Fruit fly (Drosophila melanogaster): ENCODE measurements around the gene ort.

Gene ort

DNA sequence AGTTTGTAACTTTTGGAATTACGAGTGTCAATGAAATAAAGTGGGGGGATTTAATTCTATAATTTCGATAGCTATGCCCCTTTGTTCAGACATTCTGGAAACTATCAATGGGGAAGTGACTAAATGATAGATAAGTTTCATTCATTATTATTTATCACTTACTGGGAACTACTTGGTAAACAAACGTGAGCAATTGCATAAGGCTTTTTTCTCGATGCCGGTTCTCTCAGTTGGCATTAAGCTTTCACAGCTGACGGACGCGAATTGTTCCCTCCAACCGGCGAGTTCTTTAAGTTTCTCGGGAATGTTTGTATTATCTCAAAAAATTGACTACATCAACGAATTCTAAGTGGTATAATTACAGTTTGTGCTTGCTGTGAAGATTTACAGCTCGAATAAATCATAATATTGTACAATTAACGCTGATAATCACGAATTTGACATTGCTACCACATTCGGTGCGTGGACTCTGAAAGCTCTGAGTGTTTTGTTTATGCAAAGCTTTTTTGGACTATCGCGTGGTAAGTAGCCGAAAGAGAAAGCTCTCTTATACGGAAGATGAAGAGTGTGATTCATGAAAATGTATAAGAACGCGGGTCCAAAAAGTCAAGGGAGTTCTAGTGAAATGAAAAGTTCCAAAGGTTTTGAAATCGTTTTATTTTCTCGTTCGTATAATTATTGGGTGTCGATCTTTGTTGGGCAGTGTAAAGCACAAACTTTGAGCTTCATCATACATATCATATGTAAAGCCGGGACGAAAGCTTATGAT is 11.9 kb downstream of the ort start, which contains the start of gene Naam (continued):
- peak; percentile 59 for TF ChIP-seq tx (GFP tag; optimal IDR thresholded peaks at IDR 0.05)
- peak; percentile 85 for TF ChIP-seq CG2678 (tag; optimal IDR thresholded peaks at IDR 0.05)
- no peak for TF ChIP-seq Spps (tag; optimal IDR thresholded peaks at IDR 0.05)
- peak; percentile 41 for TF ChIP-seq CG2116 (GFP tag; optimal IDR thresholded peaks at IDR 0.05)
- TF ChIP-seq CG12769 (tag; optimal IDR thresholded peaks at IDR 0.05): peak; percentile 84
- no peak for TF ChIP-seq CG11093 (GFP tag; IDR thresholded peaks at IDR 0.05)
- peak; percentile 60 for TF ChIP-seq chn (GFP tag; optimal IDR thresholded peaks at IDR 0.05)
- TF ChIP-seq CG34422 (GFP tag; IDR thresholded peaks at IDR 0.05): peak; percentile 69; the same call in 2 of the 3 replicates
- peak; percentile 35 for TF ChIP-seq tio (GFP tag; optimal IDR thresholded peaks at IDR 0.05)
- no peak for TF ChIP-seq CG2202 (tag; optimal IDR thresholded peaks at IDR 0.05)
- TF ChIP-seq CG33557 (GFP tag; optimal IDR thresholded peaks at IDR 0.05): no peak
- peak; percentile 13 for TF ChIP-seq CG18764 (GFP tag; optimal IDR thresholded peaks at IDR 0.05)
- peak; percentile 77 for TF ChIP-seq slbo (GFP tag; IDR thresholded peaks at IDR 0.05)
- peak; percentile 58 for TF ChIP-seq CG31224 (GFP tag; IDR thresholded peaks at IDR 0.05)
- 0 out of 3 replicates have a peak, but pooled peaks have one; percentile 49 for TF ChIP-seq ken (GFP tag; IDR thresholded peaks at IDR 0.05)
- TF ChIP-seq CG7745 (tag; optimal IDR thresholded peaks at IDR 0.05): no peak
- peak; percentile 79 for TF ChIP-seq lmd (GFP tag; IDR thresholded peaks at IDR 0.05)
- peak; percentile 52; the same call in 2 of the 4 replicates for TF ChIP-seq Gug (GFP tag; IDR thresholded peaks at IDR 0.05)
- TF ChIP-seq CG7372 (GFP tag; IDR thresholded peaks at IDR 0.05): peak; percentile 59; the same call in 1 of the 2 replicates
- peak; percentile 57 for TF ChIP-seq CG9437 (GFP tag; optimal IDR thresholded peaks at IDR 0.05)
- TF ChIP-seq CG32772 (GFP tag; IDR thresholded peaks at IDR 0.05): no peak
- peak; percentile 86 for TF ChIP-seq kay (GFP tag; optimal IDR thresholded peaks at IDR 0.05)
- TF ChIP-seq CG31365 (tag; optimal IDR thresholded peaks at IDR 0.05): peak; percentile 26
- TF ChIP-seq pzg (GFP tag; optimal IDR thresholded peaks at IDR 0.05): peak; percentile 21
- TF ChIP-seq Bteb2 (GFP tag; optimal IDR thresholded peaks at IDR 0.05): peak; percentile 72
- TF ChIP-seq tin (GFP tag; optimal IDR thresholded peaks at IDR 0.05): peak; percentile 72
- TF ChIP-seq wor (GFP tag; IDR thresholded peaks at IDR 0.05): no peak
- peak; percentile 25 for TF ChIP-seq luna (GFP tag; optimal IDR thresholded peaks at IDR 0.05)
- peak; percentile 83 for TF ChIP-seq caup (GFP tag; optimal IDR thresholded peaks at IDR 0.05; ENCODE audit: severe bottlenecking)
- TF ChIP-seq CG10366 (GFP tag; IDR thresholded peaks at IDR 0.05): peak; percentile 71
- no peak for TF ChIP-seq ssp (GFP tag; IDR thresholded peaks at IDR 0.05)
- peak; percentile 47 for TF ChIP-seq Max (GFP tag; optimal IDR thresholded peaks at IDR 0.05)
- TF ChIP-seq CG17829 (tag; optimal IDR thresholded peaks at IDR 0.05): peak; percentile 74
- no peak for TF ChIP-seq Poxn (GFP tag; IDR thresholded peaks at IDR 0.05)
- no peak for TF ChIP-seq pita (GFP tag; optimal IDR thresholded peaks at IDR 0.05)
- TF ChIP-seq vvl (GFP tag; IDR thresholded peaks at IDR 0.05): peak; percentile 94
- TF ChIP-seq sc (optimal IDR thresholded peaks at IDR 0.05): no peak
- TF ChIP-seq sc (GFP tag; optimal IDR thresholded peaks at IDR 0.05): no peak
- TF ChIP-seq Hand (GFP tag; optimal IDR thresholded peaks at IDR 0.05): peak; percentile 71
- no peak for TF ChIP-seq abd-A (tag; optimal IDR thresholded peaks at IDR 0.05)
- TF ChIP-seq Dad (GFP tag; optimal IDR thresholded peaks at IDR 0.05): peak; percentile 67
- peak in 1 of 2 experiments; percentile 81 for TF ChIP-seq bsh (GFP tag; optimal IDR thresholded peaks at IDR 0.05)
- peak; percentile 57 for TF ChIP-seq odd (GFP tag; optimal IDR thresholded peaks at IDR 0.05)
- TF ChIP-seq CG1233 (GFP tag; optimal IDR thresholded peaks at IDR 0.05): peak; percentile 71
- peak; percentile 54 for TF ChIP-seq CG10654 (GFP tag; optimal IDR thresholded peaks at IDR 0.05)
- TF ChIP-seq CG4360 (GFP tag; IDR thresholded peaks at IDR 0.05): no peak
- peak; percentile 56 for TF ChIP-seq CoRest (tag; optimal IDR thresholded peaks at IDR 0.05)
- peak; percentile 62; the same call in 1 of the 3 replicates for TF ChIP-seq otp (GFP tag; IDR thresholded peaks at IDR 0.05)
- TF ChIP-seq cwo (GFP tag; optimal IDR thresholded peaks at IDR 0.05): peak; percentile 78
- TF ChIP-seq CG43689 (GFP tag; IDR thresholded peaks at IDR 0.05): no peak
